Worm (Caenorhabditis elegans): ENCODE data around the gene soc-2.

DNA sequence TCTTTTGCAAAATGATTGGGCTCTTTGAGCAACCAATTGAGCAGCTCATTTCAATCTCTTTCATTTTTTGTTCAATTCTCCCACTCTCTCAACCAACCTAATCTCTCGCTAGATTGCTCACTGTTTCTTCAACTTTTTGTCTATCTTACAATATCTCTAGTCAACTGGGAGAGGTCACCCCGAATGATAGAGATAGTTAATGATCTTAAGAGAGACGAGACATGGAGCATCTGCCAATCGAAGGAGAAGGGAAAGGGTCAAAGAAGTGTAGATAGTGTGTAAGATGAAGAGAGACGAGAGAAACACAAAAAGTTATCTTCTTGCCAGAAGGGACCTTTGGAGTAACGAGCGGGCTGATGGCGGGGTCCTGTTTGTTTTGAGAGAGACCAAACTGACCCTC is 17.0 kb upstream of the soc-2 start:
- no peak for TF ChIP-seq ceh-88 (GFP tag; IDR thresholded peaks at IDR 0.05)
- TF ChIP-seq unc-86 (tag; optimal IDR thresholded peaks at IDR 0.05) = no peak
- TF ChIP-seq pag-3 (tag; optimal IDR thresholded peaks at IDR 0.05; ENCODE audit: borderline replicate concordance, insufficient read depth) = peak; percentile 43
